Fruit fly (Drosophila melanogaster): ENCODE measurements around the gene Vha100-4.

Vha100-4 gene

dm6 chr3R:18402549-18403429 is 13.2 kb upstream of the Vha100-4 start, which contains the start of the genes Wdr37 and koko (continued):
- TF ChIP-seq Ravus (GFP tag; IDR thresholded peaks at IDR 0.05) (peak; percentile 94), E2f1 (GFP tag; IDR thresholded peaks at IDR 0.05) (peak; percentile 98), CG4820 (GFP tag; optimal IDR thresholded peaks at IDR 0.05) (peak; percentile 94), bowl (GFP tag; IDR thresholded peaks at IDR 0.05) (peak; percentile 91), Ets97D (GFP tag; optimal IDR thresholded peaks at IDR 0.05) (peak; percentile 29), CG7839 (tag; optimal IDR thresholded peaks at IDR 0.05) (peak; percentile 98), insv (GFP tag; optimal IDR thresholded peaks at IDR 0.05) (peak in 1 of 2 experiments; percentile 85), inv (GFP tag; IDR thresholded peaks at IDR 0.05; ENCODE audit: partially characterized antibody) (peak; percentile 54; the same call in 1 of the 2 replicates), CG4424 (GFP tag; optimal IDR thresholded peaks at IDR 0.05) (peak; percentile 95), CG14014 (GFP tag; IDR thresholded peaks at IDR 0.05) (peak; percentile 98), CG11247 (GFP tag; IDR thresholded peaks at IDR 0.05) (peak; percentile 97), CG6683 (GFP tag; optimal IDR thresholded peaks at IDR 0.05) (peak; percentile 94), CG6689 (GFP tag; IDR thresholded peaks at IDR 0.05) (peak; percentile 99), Bteb2 (GFP tag; optimal IDR thresholded peaks at IDR 0.05) (peak; percentile 70), CG3838 (GFP tag; optimal IDR thresholded peaks at IDR 0.05) (peak; percentile 84), twi (tag; optimal IDR thresholded peaks at IDR 0.05) (peak; percentile 95), hkb (optimal IDR thresholded peaks at IDR 0.05) (no peak), hkb (GFP tag; IDR thresholded peaks at IDR 0.05) (peak; percentile 97), CG9609 (GFP tag; optimal IDR thresholded peaks at IDR 0.05) (peak; percentile 74), CG13296 (GFP tag; optimal IDR thresholded peaks at IDR 0.05) (peak; percentile 90), MESR4 (GFP tag; optimal IDR thresholded peaks at IDR 0.05) (peak; percentile 61), CG4282 (GFP tag; optimal IDR thresholded peaks at IDR 0.05) (no peak), Ada2b (GFP tag; IDR thresholded peaks at IDR 0.05) (peak; percentile 95), unpg (GFP tag; optimal IDR thresholded peaks at IDR 0.05) (peak; percentile 98), CG17802 (tag; optimal IDR thresholded peaks at IDR 0.05) (peak; percentile 83), HHEX (GFP tag; optimal IDR thresholded peaks at IDR 0.05) (peak; percentile 91), Rx (GFP tag; IDR thresholded peaks at IDR 0.05) (peak; percentile 83), p53 (GFP tag; optimal IDR thresholded peaks at IDR 0.05) (peak; percentile 46), CG7928 (GFP tag; optimal IDR thresholded peaks at IDR 0.05) (peak; percentile 65), CG14050 (GFP tag; IDR thresholded peaks at IDR 0.05) (peak; percentile 95), CG10654 (GFP tag; optimal IDR thresholded peaks at IDR 0.05) (peak; percentile 95), dmrt11E (tag; optimal IDR thresholded peaks at IDR 0.05) (peak; percentile 98), CG10959 (GFP tag; IDR thresholded peaks at IDR 0.05) (peak; percentile 96), Poxn (GFP tag; IDR thresholded peaks at IDR 0.05) (peak; percentile 94), maf-S (GFP tag; optimal IDR thresholded peaks at IDR 0.05) (peak; percentile 56), CG34422 (GFP tag; IDR thresholded peaks at IDR 0.05) (peak; percentile 98), CrebB (tag; optimal IDR thresholded peaks at IDR 0.05) (peak; percentile 90), Mad (GFP tag; optimal IDR thresholded peaks at IDR 0.05) (peak; percentile 65), CG11085 (GFP tag; IDR thresholded peaks at IDR 0.05) (peak; percentile 98), Abd-B (GFP tag; optimal IDR thresholded peaks at IDR 0.05) (peak; percentile 98), NfI (GFP tag; optimal IDR thresholded peaks at IDR 0.05) (peak; percentile 90), CG13624 (GFP tag; optimal IDR thresholded peaks at IDR 0.05) (peak; percentile 79), ftz-f1 (GFP tag; optimal IDR thresholded peaks at IDR 0.05) (peak; percentile 47), z (GFP tag; IDR thresholded peaks at IDR 0.05) (0 out of 3 replicates have a peak, but pooled peaks have one; percentile 8), Usf (GFP tag; optimal IDR thresholded peaks at IDR 0.05) (peak; percentile 92), CG8765 (GFP tag; IDR thresholded peaks at IDR 0.05) (peak; percentile 90), CG3407 (GFP tag; optimal IDR thresholded peaks at IDR 0.05) (peak; percentile 93), CG4328 (GFP tag; optimal IDR thresholded peaks at IDR 0.05) (peak; percentile 90), CG14965 (GFP tag; optimal IDR thresholded peaks at IDR 0.05; ENCODE audit: borderline replicate concordance) (peak; percentile 40)

All from whole organism, embryonic.